Fruit fly (Drosophila melanogaster) whole organism, embryonic: ENCODE measurements around the gene sau.

ENCODE experiments used
- Antp ChIP-seq: fragments of 200-800 bp; sonication (Bioruptor generic); optimal IDR thresholded peaks from 3 replicates; lab custom pipeline; 2016; ENCODE audit warnings: missing biosample characterization, missing genetic modification characterization
- CG12299 ChIP-seq: fragments of 200-800 bp; sonication (Bioruptor generic); optimal IDR thresholded peaks from 2 replicates; lab custom pipeline; 2018; ENCODE audit warnings: missing biosample characterization, mild to moderate bottlenecking, missing genetic modification characterization
- CG13624 ChIP-seq: fragments of 200-800 bp; sonication (Bioruptor generic); optimal IDR thresholded peaks from 2 replicates; lab custom pipeline; 2016; ENCODE audit warnings: missing biosample characterization, missing genetic modification characterization
- CG14050 ChIP-seq: fragments of 200-800 bp; sonication (Bioruptor generic); IDR thresholded peaks from 3 replicates; pipeline ENCODE4 v1.3.6; 2022; ENCODE audit warnings: missing biosample characterization, missing genetic modification characterization
- CG18764 ChIP-seq: fragments of 200-800 bp; sonication (Bioruptor generic); optimal IDR thresholded peaks from 3 replicates; lab custom pipeline; 2016; ENCODE audit warnings: missing biosample characterization, missing genetic modification characterization
- CG2116 ChIP-seq: fragments of 200-800 bp; sonication (Bioruptor generic); optimal IDR thresholded peaks from 3 replicates; lab custom pipeline; 2018; ENCODE audit warnings: missing biosample characterization, mild to moderate bottlenecking, missing genetic modification characterization
- CG2678 ChIP-seq: fragments of 200-800 bp; sonication (Bioruptor generic); optimal IDR thresholded peaks from 3 replicates; lab custom pipeline; 2019; ENCODE audit warnings: missing biosample characterization, mild to moderate bottlenecking, missing genetic modification characterization, moderate library complexity
- CG3726 ChIP-seq: fragments of 200-800 bp; sonication (Bioruptor generic); IDR thresholded peaks from 3 replicates; pipeline ENCODE4, ENCODE4 v1.3.6; 2022; ENCODE audit warnings: missing biosample characterization, missing genetic modification characterization
- CG4854 ChIP-seq: fragments of 200-800 bp; sonication (Bioruptor generic); optimal IDR thresholded peaks from 2 replicates; lab custom pipeline; 2016; ENCODE audit warnings: missing biosample characterization, missing genetic modification characterization, inconsistent platforms
- CG6175 ChIP-seq: fragments of 200-800 bp; sonication (Bioruptor generic); IDR thresholded peaks from 3 replicates; pipeline ENCODE4 v1.3.6; 2022; ENCODE audit warnings: missing biosample characterization, missing genetic modification characterization
- CG7839 ChIP-seq: fragments of 200-800 bp; sonication (Bioruptor generic); optimal IDR thresholded peaks from 3 replicates; lab custom pipeline; 2018; ENCODE audit warnings: missing biosample characterization, mild to moderate bottlenecking, missing genetic modification characterization, moderate library complexity
- CG8089 ChIP-seq: fragments of 200-800 bp; sonication (Bioruptor generic); optimal IDR thresholded peaks from 3 replicates; lab custom pipeline; 2016; ENCODE audit warnings: missing biosample characterization, missing genetic modification characterization
- CG8944 ChIP-seq: fragments of 200-800 bp; sonication (Bioruptor generic); optimal IDR thresholded peaks from 3 replicates; lab custom pipeline; 2016; ENCODE audit warnings: missing biosample characterization, missing genetic modification characterization
- CG9932 ChIP-seq: fragments of 200-800 bp; sonication (Bioruptor generic); IDR thresholded peaks from 2 replicates; pipeline ENCODE4 v1.3.6; 2022; ENCODE audit warnings: missing biosample characterization, missing genetic modification characterization
- D19A ChIP-seq: fragments of 200-800 bp; optimal IDR thresholded peaks from 3 replicates; lab custom pipeline; 2019; ENCODE audit warnings: missing biosample characterization, mild to moderate bottlenecking, missing genetic modification characterization, moderate library complexity
- Dip3 ChIP-seq: fragments of 200-800 bp; sonication (Bioruptor generic); optimal IDR thresholded peaks from 3 replicates; lab custom pipeline; 2016; ENCODE audit warnings: missing biosample characterization, missing genetic modification characterization
- E2f1 ChIP-seq: fragments of 200-800 bp; sonication (Bioruptor generic); IDR thresholded peaks from 2 replicates; pipeline ENCODE4 v1.3.6; 2022; ENCODE audit warnings: missing biosample characterization, missing genetic modification characterization
- Fer3 ChIP-seq: fragments of 200-800 bp; sonication (Bioruptor generic); optimal IDR thresholded peaks from 2 replicates; lab custom pipeline; 2018; ENCODE audit warnings: missing biosample characterization, mild to moderate bottlenecking, missing genetic modification characterization, moderate library complexity
- Gug ChIP-seq: fragments of 200-800 bp; sonication (Bioruptor generic); IDR thresholded peaks from 4 replicates; pipeline ENCODE4 v1.3.6; 2022; ENCODE audit warnings: missing biosample characterization, missing genetic modification characterization
- Hmx ChIP-seq: fragments of 200-800 bp; sonication (Bioruptor generic); optimal IDR thresholded peaks from 2 replicates; lab custom pipeline; 2016; ENCODE audit warnings: missing biosample characterization, missing genetic modification characterization
- MBD-R2 ChIP-seq: fragments of 200-800 bp; sonication (Bioruptor generic); IDR thresholded peaks from 2 replicates; pipeline ENCODE4 v1.3.6; 2022; ENCODE audit warnings: missing biosample characterization, missing genetic modification characterization
- MESR4 ChIP-seq: fragments of 200-800 bp; sonication (Bioruptor generic); optimal IDR thresholded peaks from 2 replicates; lab custom pipeline; 2018; ENCODE audit warnings: missing biosample characterization, mild to moderate bottlenecking, missing genetic modification characterization, moderate library complexity
- Mad ChIP-seq: fragments of 200-800 bp; sonication (Bioruptor generic); optimal IDR thresholded peaks from 2 replicates; lab custom pipeline; 2016; ENCODE audit warnings: missing biosample characterization, missing genetic modification characterization
- Optix ChIP-seq: fragments of 200-800 bp; sonication (Bioruptor generic); IDR thresholded peaks from 3 replicates; pipeline ENCODE4 v1.3.6; 2022; ENCODE audit warnings: missing biosample characterization, missing genetic modification characterization
- PHDP ChIP-seq: fragments of 200-800 bp; sonication (Bioruptor generic); optimal IDR thresholded peaks from 3 replicates; lab custom pipeline; 2018; ENCODE audit warnings: missing biosample characterization, mild to moderate bottlenecking, missing genetic modification characterization, moderate library complexity
- Sox100B ChIP-seq: fragments of 200-800 bp; sonication (Bioruptor generic); optimal IDR thresholded peaks from 3 replicates; lab custom pipeline; 2018; ENCODE audit warnings: missing biosample characterization, mild to moderate bottlenecking, missing genetic modification characterization
- Ssrp ChIP-seq: fragments of 200-800 bp; sonication (Bioruptor generic); optimal IDR thresholded peaks from 2 replicates; lab custom pipeline; 2018; ENCODE audit warnings: missing biosample characterization, mild to moderate bottlenecking, missing genetic modification characterization, moderate library complexity
- Tbp ChIP-seq: fragments of >200 bp; optimal IDR thresholded peaks from 2 replicates; lab custom pipeline; 2018; ENCODE audit warnings: missing biosample characterization, missing genetic modification characterization
- abd-A ChIP-seq: fragments of 200-800 bp; sonication (Bioruptor generic); optimal IDR thresholded peaks from 3 replicates; lab custom pipeline; 2019; ENCODE audit warnings: missing biosample characterization, mild to moderate bottlenecking, missing genetic modification characterization, moderate library complexity
- ac ChIP-seq: fragments of 200-800 bp; sonication (Bioruptor generic); optimal IDR thresholded peaks from 3 replicates; lab custom pipeline; 2017; ENCODE audit warnings: missing biosample characterization, mild to moderate bottlenecking, missing genetic modification characterization
- al ChIP-seq: fragments of 200-800 bp; sonication (Bioruptor generic); IDR thresholded peaks from 2 replicates; pipeline ENCODE4 v1.3.6; 2022; ENCODE audit warnings: missing biosample characterization, missing genetic modification characterization
- ara ChIP-seq: fragments of 200-800 bp; sonication (Bioruptor generic); IDR thresholded peaks from 2 replicates; pipeline ENCODE4 v1.3.6; 2022; ENCODE audit warnings: missing biosample characterization, missing genetic modification characterization
- cato ChIP-seq: fragments of 200-800 bp; sonication (Bioruptor generic); optimal IDR thresholded peaks from 2 replicates; lab custom pipeline; 2016; ENCODE audit warnings: missing biosample characterization, missing genetic modification characterization, borderline replicate concordance
- crol ChIP-seq: fragments of 200-800 bp; sonication (Bioruptor generic); IDR thresholded peaks from 2 replicates; pipeline ENCODE4 v1.3.6; 2022; ENCODE audit warnings: missing biosample characterization, missing genetic modification characterization
- emc ChIP-seq: fragments of 200-800 bp; sonication (Bioruptor generic); optimal IDR thresholded peaks from 2 replicates; lab custom pipeline; 2016; ENCODE audit warnings: missing biosample characterization, missing genetic modification characterization
- fru ChIP-seq: fragments of >200 bp; optimal IDR thresholded peaks from 2 replicates; lab custom pipeline; 2017
- grn ChIP-seq: fragments of 200-800 bp; sonication (Bioruptor generic); optimal IDR thresholded peaks from 3 replicates; lab custom pipeline; 2017; ENCODE audit warnings: missing biosample characterization, missing genetic modification characterization
- hb ChIP-seq: fragments of 200-800 bp; sonication (Bioruptor generic); IDR thresholded peaks from 3 replicates; pipeline ENCODE4 v1.3.6; 2022; ENCODE audit warnings: missing biosample characterization, missing genetic modification characterization; ENCODE audit not compliant: partially characterized antibody
- lola ChIP-seq, 3 experiments: fragments of >200 bp in 2 of 3; fragments of 200-800 bp in 1 of 3; sonication (Bioruptor generic) in 1 of 3; optimal IDR thresholded peaks; 2 replicates each; lab custom pipeline; 2017 to 2019; ENCODE audit warnings: missing biosample characterization in 3 of 3, missing genetic modification characterization in 3 of 3, mild to moderate bottlenecking in 1 of 3, moderate library complexity in 1 of 3
- maf-S ChIP-seq: fragments of 200-800 bp; sonication (Bioruptor generic); optimal IDR thresholded peaks from 2 replicates; lab custom pipeline; 2016; ENCODE audit warnings: missing biosample characterization, missing genetic modification characterization
- nau ChIP-seq: fragments of 200-800 bp; sonication (Bioruptor generic); optimal IDR thresholded peaks from 3 replicates; lab custom pipeline; 2017; ENCODE audit warnings: missing biosample characterization, mild to moderate bottlenecking, missing genetic modification characterization, missing genetic modification reagents
- oc ChIP-seq: fragments of 200-800 bp; sonication (Bioruptor generic); optimal IDR thresholded peaks from 2 replicates; lab custom pipeline; 2018; ENCODE audit warnings: missing biosample characterization, mild to moderate bottlenecking, missing genetic modification characterization, moderate library complexity
- peb ChIP-seq: fragments of 200-800 bp; sonication (Bioruptor generic); IDR thresholded peaks from 2 replicates; pipeline ENCODE4 v1.3.6; 2022; ENCODE audit warnings: missing biosample characterization, missing genetic modification characterization
- pzg ChIP-seq: fragments of 200-800 bp; sonication (Bioruptor generic); optimal IDR thresholded peaks from 3 replicates; lab custom pipeline; 2018; ENCODE audit warnings: missing biosample characterization, mild to moderate bottlenecking, missing genetic modification characterization, moderate library complexity
- row ChIP-seq: fragments of 200-800 bp; sonication (Bioruptor generic); IDR thresholded peaks from 3 replicates; pipeline ENCODE4 v1.3.6; 2022; ENCODE audit warnings: missing biosample characterization, missing genetic modification characterization
- sisA ChIP-seq: fragments of 200-800 bp; sonication (Bioruptor generic); IDR thresholded peaks from 2 replicates; pipeline ENCODE4 v1.3.6; 2022; ENCODE audit warnings: missing biosample characterization, missing genetic modification characterization
- slp2 ChIP-seq: fragments of 200-800 bp; sonication (Bioruptor generic); optimal IDR thresholded peaks from 2 replicates; lab custom pipeline; 2016; ENCODE audit warnings: missing biosample characterization, missing genetic modification characterization
- stwl ChIP-seq: fragments of 200-800 bp; sonication (Bioruptor generic); optimal IDR thresholded peaks from 3 replicates; lab custom pipeline; 2018; ENCODE audit warnings: missing biosample characterization, mild to moderate bottlenecking, missing genetic modification characterization, moderate library complexity
- tin ChIP-seq: fragments of 200-800 bp; sonication (Bioruptor generic); optimal IDR thresholded peaks from 3 replicates; lab custom pipeline; 2016; ENCODE audit warnings: missing biosample characterization, missing genetic modification characterization
- tx ChIP-seq: fragments of 200-800 bp; sonication (Bioruptor generic); optimal IDR thresholded peaks from 2 replicates; lab custom pipeline; 2016; ENCODE audit warnings: missing biosample characterization, missing genetic modification characterization
- unpg ChIP-seq: fragments of 200-800 bp; sonication (Bioruptor generic); optimal IDR thresholded peaks from 3 replicates; lab custom pipeline; 2018; ENCODE audit warnings: missing biosample characterization, mild to moderate bottlenecking, missing genetic modification characterization, moderate library complexity
- vfl ChIP-seq: fragments of 200-800 bp; sonication (Bioruptor generic); optimal IDR thresholded peaks from 2 replicates; lab custom pipeline; 2016; ENCODE audit warnings: missing biosample characterization, missing genetic modification characterization
- vvl ChIP-seq: fragments of 200-800 bp; sonication (Bioruptor generic); IDR thresholded peaks from 2 replicates; pipeline ENCODE4 v1.3.6; 2022; ENCODE audit warnings: missing biosample characterization, missing genetic modification characterization

The sau gene

dm6 chr2L:2193357-2193780 is 32.8 kb upstream of the sau start (continued):
- TF ChIP-seq peb (GFP tag; lab: Robert Waterston, UW) (no peak), E2f1 (GFP tag; lab: Robert Waterston, UW) (no peak), MBD-R2 (GFP tag; lab: Robert Waterston, UW) (no peak), Fer3 (peak; percentile 28), tin (GFP tag; lab: Kevin White, UChicago) (no peak), lola (GFP tag; optimal IDR thresholded peaks at IDR 0.05; lab: Kevin White, UChicago) (no peak), Hmx (GFP tag; lab: Kevin White, UChicago) (no peak), ac (GFP tag; lab: Kevin White, UChicago) (no peak), unpg (peak; percentile 25), abd-A (tag; lab: Kevin White, UChicago) (peak; percentile 98), hb (no peak), nau (GFP tag; lab: Kevin White, UChicago) (peak; percentile 44), crol (GFP tag; lab: Robert Waterston, UW) (no peak), CG9932 (no peak), Mad (GFP tag; lab: Kevin White, UChicago) (peak; percentile 30), CG8089 (peak; percentile 39), CG6175 (GFP tag; lab: Robert Waterston, UW) (no peak), D19A (tag; lab: Kevin White, UChicago) (peak; percentile 40), CG12299 (tag; lab: Kevin White, UChicago) (peak; percentile 22), Antp (GFP tag; lab: Kevin White, UChicago) (peak; percentile 18), grn (GFP tag; lab: Kevin White, UChicago) (no peak), CG13624 (GFP tag; lab: Kevin White, UChicago) (peak; percentile 75), Optix (GFP tag; lab: Robert Waterston, UW) (no peak), emc (GFP tag; lab: Kevin White, UChicago) (no peak), tx (GFP tag; lab: Kevin White, UChicago) (no peak), CG8944 (GFP tag; lab: Kevin White, UChicago) (no peak), cato (GFP tag; lab: Kevin White, UChicago) (no peak), CG14050 (no peak), Sox100B (GFP tag; lab: Kevin White, UChicago) (no peak), sisA (GFP tag; lab: Robert Waterston, UW) (no peak), maf-S (no peak), CG4854 (GFP tag; lab: Kevin White, UChicago) (no peak), stwl (peak; percentile 67), pzg (peak; percentile 79), vfl (GFP tag; lab: Kevin White, UChicago) (peak; percentile 26), CG3726 (no peak), CG7839 (peak; percentile 23), row (GFP tag; lab: Robert Waterston, UW) (no peak), fru (lab: Kevin White, UChicago) (no peak), al (GFP tag; lab: Robert Waterston, UW) (no peak), oc (tag; lab: Kevin White, UChicago) (peak; percentile 76), MESR4 (GFP tag; lab: Kevin White, UChicago) (peak; percentile 6), PHDP (peak; percentile 21), vvl (GFP tag; lab: Robert Waterston, UW) (no peak), CG2678 (tag; lab: Kevin White, UChicago) (peak; percentile 50), CG2116 (GFP tag; lab: Kevin White, UChicago) (peak; percentile 99), slp2 (GFP tag; lab: Kevin White, UChicago) (no peak), ara (GFP tag; lab: Robert Waterston, UW) (no peak), Ssrp (tag; lab: Kevin White, UChicago) (no peak), Gug (no peak), Dip3 (no peak), Tbp (GFP tag; lab: Kevin White, UChicago) (no peak), CG18764 (GFP tag; lab: Kevin White, UChicago) (no peak)
